Fruit fly (Drosophila melanogaster): ENCODE data around the gene CG6793.

CG6793 gene

dm6 chr3L:12092860-12093359, 50.7 kb downstream of the CG6793 start:
- no peak for TF ChIP-seq Dif (GFP tag; optimal IDR thresholded peaks at IDR 0.05; ENCODE audit: partially characterized antibody)
- no peak for TF ChIP-seq fru (GFP tag; optimal IDR thresholded peaks at IDR 0.05)
- no peak for TF ChIP-seq ey (GFP tag; optimal IDR thresholded peaks at IDR 0.05)
- TF ChIP-seq Hnf4 (GFP tag; optimal IDR thresholded peaks at IDR 0.05), result no peak
- no peak for TF ChIP-seq CG32264 (GFP tag; optimal IDR thresholded peaks at IDR 0.05)
- no peak for TF ChIP-seq Hr78 (GFP tag; optimal IDR thresholded peaks at IDR 0.05)
- TF ChIP-seq br (GFP tag; optimal IDR thresholded peaks at IDR 0.05), result no peak
- TF ChIP-seq Vsx2 (GFP tag; optimal IDR thresholded peaks at IDR 0.05; ENCODE audit: partially characterized antibody), result no peak
- TF ChIP-seq CrebA (GFP tag; optimal IDR thresholded peaks at IDR 0.05; ENCODE audit: borderline replicate concordance), result no peak
- no peak for TF ChIP-seq OdsH (GFP tag; optimal IDR thresholded peaks at IDR 0.05)
- TF ChIP-seq sv (GFP tag; optimal IDR thresholded peaks at IDR 0.05), result no peak
- no peak for TF ChIP-seq HLH106 (tag; optimal IDR thresholded peaks at IDR 0.05)
- no peak for TF ChIP-seq Mio (GFP tag; optimal IDR thresholded peaks at IDR 0.05)
- no peak for TF ChIP-seq jim (GFP tag; optimal IDR thresholded peaks at IDR 0.05)
- TF ChIP-seq Rel (GFP tag; optimal IDR thresholded peaks at IDR 0.05), result no peak
- no peak for TF ChIP-seq Rel (tag; optimal IDR thresholded peaks at IDR 0.05)
- no peak for TF ChIP-seq CG9705 (GFP tag; optimal IDR thresholded peaks at IDR 0.05)
- no peak for TF ChIP-seq pan (optimal IDR thresholded peaks at IDR 0.05)
- no peak for TF ChIP-seq Dfd (GFP tag; optimal IDR thresholded peaks at IDR 0.05)

Measured in whole organism, wandering third instar larva.